Fruit fly (Drosophila melanogaster) whole organism, pupa: ENCODE data around the gene nanos.

ENCODE experiments used
- CG10348 ChIP-seq: fragments of 200-800 bp; sonication (Bioruptor generic); IDR thresholded peaks from 2 replicates; pipeline ENCODE4 v1.3.6; 2022; ENCODE audit warnings: missing biosample characterization, missing genetic modification characterization
- CG12605 ChIP-seq: fragments of 200-800 bp; sonication (Bioruptor generic); IDR thresholded peaks from 2 replicates; pipeline ENCODE4 v1.3.6; 2022; ENCODE audit warnings: missing biosample characterization, missing genetic modification characterization
- CG14655 ChIP-seq: fragments of 200-800 bp; sonication (Bioruptor generic); optimal IDR thresholded peaks from 3 replicates; lab custom pipeline; 2017; ENCODE audit warnings: mild to moderate bottlenecking, missing biosample characterization, missing genetic modification reagents, missing genetic modification characterization
- CG17806 ChIP-seq: fragments of 200-800 bp; sonication (Bioruptor generic); optimal IDR thresholded peaks from 2 replicates; lab custom pipeline; 2018; ENCODE audit warnings: missing biosample characterization, mild to moderate bottlenecking, missing genetic modification characterization, moderate library complexity
- CG34367 ChIP-seq: fragments of 200-800 bp; sonication (Bioruptor generic); optimal IDR thresholded peaks from 2 replicates; lab custom pipeline; 2018; ENCODE audit warnings: missing biosample characterization, mild to moderate bottlenecking, missing genetic modification characterization
- CG4496 ChIP-seq: fragments of 200-800 bp; sonication (Bioruptor generic); IDR thresholded peaks from 3 replicates; pipeline ENCODE4 v1.3.6; 2022; ENCODE audit warnings: missing biosample characterization, missing genetic modification characterization
- CG8159 ChIP-seq: fragments of 200-800 bp; sonication (Bioruptor generic); optimal IDR thresholded peaks from 3 replicates; lab custom pipeline; 2018; ENCODE audit warnings: missing biosample characterization, mild to moderate bottlenecking, missing genetic modification characterization, moderate library complexity
- CG8301 ChIP-seq: fragments of 200-800 bp; sonication (Bioruptor generic); optimal IDR thresholded peaks from 2 replicates; lab custom pipeline; 2018; ENCODE audit warnings: missing biosample characterization, mild to moderate bottlenecking, missing genetic modification characterization
- EcR ChIP-seq: fragments of 200-800 bp; sonication (Bioruptor generic); optimal IDR thresholded peaks from 3 replicates; lab custom pipeline; 2019; ENCODE audit warnings: missing biosample characterization, missing genetic modification characterization, mild to moderate bottlenecking, moderate library complexity, missing genetic modification reagents
- Pif1A ChIP-seq: fragments of 200-800 bp; sonication (Bioruptor generic); optimal IDR thresholded peaks from 3 replicates; lab custom pipeline; 2016; ENCODE audit warnings: missing biosample characterization, missing genetic modification characterization
- Pif1B ChIP-seq: fragments of 200-800 bp; sonication (Bioruptor generic); optimal IDR thresholded peaks from 3 replicates; lab custom pipeline; 2016; ENCODE audit warnings: missing biosample characterization, missing genetic modification characterization
- fd96Ca ChIP-seq: fragments of 200-800 bp; sonication (Bioruptor generic); IDR thresholded peaks from 3 replicates; pipeline ENCODE4 v1.3.6; 2022; ENCODE audit warnings: missing biosample characterization, missing genetic modification characterization
- gl ChIP-seq: fragments of 200-800 bp; sonication (Bioruptor generic); optimal IDR thresholded peaks from 2 replicates; lab custom pipeline; 2018; ENCODE audit warnings: missing biosample characterization, mild to moderate bottlenecking, missing genetic modification characterization
- rn ChIP-seq: fragments of 200-800 bp; sonication (Bioruptor generic); IDR thresholded peaks from 2 replicates; pipeline ENCODE4 v1.3.6; 2022; ENCODE audit warnings: missing biosample characterization, missing genetic modification characterization

dm6 chr3R:19152835-19153234 is 4.2 kb upstream of the nanos start:
- no peak for TF ChIP-seq CG34367 (tag; lab: Kevin White, UChicago)
- TF ChIP-seq rn (GFP tag; lab: Robert Waterston, UW) = no peak
- TF ChIP-seq CG8159 (tag; lab: Kevin White, UChicago) = peak; percentile 20
- no peak for TF ChIP-seq EcR
- TF ChIP-seq fd96Ca (GFP tag; lab: Robert Waterston, UW) = no peak
- peak; percentile 28 for TF ChIP-seq CG8301 (tag; lab: Kevin White, UChicago)
- TF ChIP-seq CG12605 (GFP tag; lab: Robert Waterston, UW) = no peak
- TF ChIP-seq Pif1A = peak; percentile 17
- TF ChIP-seq CG10348 (GFP tag; lab: Robert Waterston, UW) = no peak
- TF ChIP-seq Pif1B (GFP tag; lab: Kevin White, UChicago) = no peak
- no peak for TF ChIP-seq gl (tag; lab: Kevin White, UChicago)
- TF ChIP-seq CG14655 (GFP tag; lab: Kevin White, UChicago) = no peak
- TF ChIP-seq CG17806 (tag; lab: Kevin White, UChicago) = no peak
- TF ChIP-seq CG4496 (GFP tag; lab: Robert Waterston, UW) = peak; percentile 36; the same call in 1 of the 3 replicates
